Fruit fly (Drosophila melanogaster): ENCODE results near the gene beg.

Gene beg

dm6 chr3L:17016576-17016917 is 18.9 kb upstream of the beg start:
- TF ChIP-seq rn (GFP tag; IDR thresholded peaks at IDR 0.05) (no peak), D1 (tag; optimal IDR thresholded peaks at IDR 0.05) (no peak)

dm6 chr3L:17022756-17023155 is 12.7 kb upstream of the beg start, which contains the start of gene CG6652:
CG6652 (minus strand) TSS chr3L:17022856.
- no peak for TF ChIP-seq gl (tag; optimal IDR thresholded peaks at IDR 0.05)
- no peak for TF ChIP-seq D1 (tag; optimal IDR thresholded peaks at IDR 0.05)
- no peak for TF ChIP-seq Pif1B (GFP tag; optimal IDR thresholded peaks at IDR 0.05)
- TF ChIP-seq CG15710 (tag; optimal IDR thresholded peaks at IDR 0.05): no peak
- TF ChIP-seq EcR (GFP tag; optimal IDR thresholded peaks at IDR 0.05): no peak
- TF ChIP-seq Snoo (tag; optimal IDR thresholded peaks at IDR 0.05): no peak
- no peak for TF ChIP-seq CG34367 (tag; optimal IDR thresholded peaks at IDR 0.05)
- no peak for TF ChIP-seq fd96Ca (GFP tag; IDR thresholded peaks at IDR 0.05)
- TF ChIP-seq rn (GFP tag; IDR thresholded peaks at IDR 0.05): no peak
- no peak for TF ChIP-seq CG12605 (GFP tag; IDR thresholded peaks at IDR 0.05)
- no peak for TF ChIP-seq Ets98B (GFP tag; IDR thresholded peaks at IDR 0.05)
- TF ChIP-seq CG8159 (tag; optimal IDR thresholded peaks at IDR 0.05): no peak
- no peak for TF ChIP-seq CG14655 (GFP tag; optimal IDR thresholded peaks at IDR 0.05)
- no peak for TF ChIP-seq CG32121 (GFP tag; IDR thresholded peaks at IDR 0.05)
- TF ChIP-seq CG9948 (tag; optimal IDR thresholded peaks at IDR 0.05): no peak
- TF ChIP-seq CG10348 (GFP tag; IDR thresholded peaks at IDR 0.05): no peak

dm6 chr3L:17023641-17024040 is 11.8 kb upstream of the beg start, which contains the start of gene a10:
a10 (minus strand) TSS chr3L:17023741.
- TF ChIP-seq EcR (GFP tag; optimal IDR thresholded peaks at IDR 0.05) (no peak), D1 (tag; optimal IDR thresholded peaks at IDR 0.05) (no peak), CG9948 (tag; optimal IDR thresholded peaks at IDR 0.05) (no peak), Ets98B (GFP tag; IDR thresholded peaks at IDR 0.05) (no peak), CG32121 (GFP tag; IDR thresholded peaks at IDR 0.05) (no peak), CG10348 (GFP tag; IDR thresholded peaks at IDR 0.05) (no peak), CG4496 (GFP tag; IDR thresholded peaks at IDR 0.05) (no peak), CG34367 (tag; optimal IDR thresholded peaks at IDR 0.05) (no peak), Pif1B (GFP tag; optimal IDR thresholded peaks at IDR 0.05) (no peak), CG8301 (tag; optimal IDR thresholded peaks at IDR 0.05) (no peak)

dm6 chr3L:17024095-17024639 is 11.3 kb upstream of the beg start, which contains the start of gene Fit2:
Fit2 (plus strand) TSS chr3L:17024328.
- TF ChIP-seq CG8159 (tag; optimal IDR thresholded peaks at IDR 0.05) (no peak), CG14655 (GFP tag; optimal IDR thresholded peaks at IDR 0.05) (no peak), CG8301 (tag; optimal IDR thresholded peaks at IDR 0.05) (no peak), Pif1A (GFP tag; optimal IDR thresholded peaks at IDR 0.05) (no peak)

dm6 chr3L:17027310-17027709 is 8.2 kb upstream of the beg start, which contains the start of gene CG7730:
CG7730 (plus strand) TSS chr3L:17027515.
- TF ChIP-seq CG9948 (tag; optimal IDR thresholded peaks at IDR 0.05) (no peak), CG15710 (tag; optimal IDR thresholded peaks at IDR 0.05) (no peak), fd96Ca (GFP tag; IDR thresholded peaks at IDR 0.05) (no peak), rn (GFP tag; IDR thresholded peaks at IDR 0.05) (no peak), CG8159 (tag; optimal IDR thresholded peaks at IDR 0.05) (no peak), EcR (GFP tag; optimal IDR thresholded peaks at IDR 0.05) (no peak), CG32121 (GFP tag; IDR thresholded peaks at IDR 0.05) (no peak), Pif1B (GFP tag; optimal IDR thresholded peaks at IDR 0.05) (no peak), CG12605 (GFP tag; IDR thresholded peaks at IDR 0.05) (no peak), CG14655 (GFP tag; optimal IDR thresholded peaks at IDR 0.05) (no peak), D1 (tag; optimal IDR thresholded peaks at IDR 0.05) (no peak)

dm6 chr3L:17031971-17032370 is 3.5 kb upstream of the beg start, which contains the start of gene Ilp8:
Ilp8 (minus strand) TSS chr3L:17032080.
- TF ChIP-seq CG4496 (GFP tag; IDR thresholded peaks at IDR 0.05) (0 out of 3 replicates have a peak, but pooled peaks have one; percentile 36), CG17806 (tag; optimal IDR thresholded peaks at IDR 0.05) (no peak), Snoo (tag; optimal IDR thresholded peaks at IDR 0.05) (no peak), Ets98B (GFP tag; IDR thresholded peaks at IDR 0.05) (peak; percentile 12; the same call in 1 of the 2 replicates)

dm6 chr3L:17033309-17033708 is 2.2 kb upstream of the beg start:
- TF ChIP-seq CG34367 (tag; optimal IDR thresholded peaks at IDR 0.05): no peak
- TF ChIP-seq fd96Ca (GFP tag; IDR thresholded peaks at IDR 0.05): no peak
- no peak for TF ChIP-seq CG8159 (tag; optimal IDR thresholded peaks at IDR 0.05)
- TF ChIP-seq Snoo (tag; optimal IDR thresholded peaks at IDR 0.05): peak; percentile 32

dm6 chr3L:17042297-17042921 is 6.9 kb downstream of the beg start, which contains the start of the genes scaf6 and Papst2:
scaf6 (minus strand) TSS chr3L:17042574.
Papst2 (plus strand) TSS chr3L:17042797.
- TF ChIP-seq EcR (GFP tag; optimal IDR thresholded peaks at IDR 0.05) (no peak), Snoo (tag; optimal IDR thresholded peaks at IDR 0.05) (peak; percentile 8)

All from whole organism, pupa.